Worm (Caenorhabditis elegans) whole organism, young adult: ENCODE data around the gene C25E10.10.

Experiments used
- B0019.2 ChIP-seq: fragments of 200-800 bp; sonication (Bioruptor generic); conservative IDR thresholded peaks from 2 replicates; pipeline ENCODE4 v1.3.6; 2022; ENCODE audit warnings: missing genetic modification reagents, missing genetic modification characterization, missing compliant biosample characterization
- B0336.3 ChIP-seq: fragments of 200-800 bp; sonication (Bioruptor generic); IDR thresholded peaks from 2 replicates; pipeline ENCODE4 v1.3.6; 2022; ENCODE audit warnings: missing genetic modification characterization, missing compliant biosample characterization
- C17E4.6 ChIP-seq: fragments of 200-800 bp; sonication (Bioruptor generic); IDR thresholded peaks from 2 replicates; pipeline ENCODE4 v1.3.6; 2022; ENCODE audit warnings: missing genetic modification reagents, missing genetic modification characterization, missing compliant biosample characterization
- F49E8.2 ChIP-seq: sonication (generic microtip); optimal IDR thresholded peaks from 3 replicates; lab custom pipeline; 2017; ENCODE audit warnings: missing genetic modification characterization, mild to moderate bottlenecking, missing compliant biosample characterization, antibody characterized with exemption, moderate library complexity; ENCODE audit not compliant: insufficient read depth
- K12H6.12 ChIP-seq: fragments of 200-800 bp; sonication (Bioruptor generic); optimal IDR thresholded peaks from 2 replicates; lab custom pipeline; 2018; ENCODE audit warnings: mild to moderate bottlenecking, missing genetic modification characterization, missing compliant biosample characterization
- T26A5.8 ChIP-seq: sonication (generic microtip); optimal IDR thresholded peaks from 2 replicates; lab custom pipeline; 2016; ENCODE audit warnings: missing genetic modification characterization, missing compliant biosample characterization
- ZK185.1 ChIP-seq: sonication (generic microtip); optimal IDR thresholded peaks from 2 replicates; lab custom pipeline; 2016; ENCODE audit warnings: mild to moderate bottlenecking, missing genetic modification characterization, missing compliant biosample characterization; ENCODE audit not compliant: poor library complexity, severe bottlenecking
- athp-1 ChIP-seq: sonication (generic microtip); optimal IDR thresholded peaks from 2 replicates; lab custom pipeline; 2017; ENCODE audit warnings: mild to moderate bottlenecking, missing genetic modification characterization, missing compliant biosample characterization
- attf-3 ChIP-seq: fragments of 200-800 bp; sonication (Bioruptor generic); conservative IDR thresholded peaks from 2 replicates; pipeline ENCODE4 v1.3.6; 2022; ENCODE audit warnings: missing genetic modification reagents, missing genetic modification characterization, missing compliant biosample characterization
- attf-5 ChIP-seq: fragments of 200-800 bp; sonication (Bioruptor generic); optimal IDR thresholded peaks from 2 replicates; lab custom pipeline; 2018; ENCODE audit warnings: mild to moderate bottlenecking, missing genetic modification characterization, missing compliant biosample characterization
- ccch-3 ChIP-seq: fragments of 200-800 bp; sonication (Bioruptor generic); optimal IDR thresholded peaks from 2 replicates; lab custom pipeline; 2018; ENCODE audit warnings: mild to moderate bottlenecking, missing genetic modification characterization, missing compliant biosample characterization
- cebp-1 ChIP-seq, 2 experiments: fragments of 200-800 bp in 1 of 2; sonication (Bioruptor generic) in 1 of 2; sonication (generic microtip) in 1 of 2; IDR thresholded peaks in 1 of 2; optimal IDR thresholded peaks in 1 of 2; 2 replicates each; pipeline versions ENCODE4 v1.3.6 to Lab custom; 2017 to 2022; ENCODE audit warnings: missing compliant biosample characterization in 2 of 2, missing genetic modification characterization in 2 of 2, mild to moderate bottlenecking in 1 of 2, missing genetic modification reagents in 1 of 2, moderate library complexity in 1 of 2
- ceh-27 ChIP-seq: fragments of 200-800 bp; sonication (Bioruptor generic); optimal IDR thresholded peaks from 2 replicates; lab custom pipeline; 2018; ENCODE audit warnings: mild to moderate bottlenecking, missing genetic modification characterization, moderate library complexity, missing compliant biosample characterization
- chd-7 ChIP-seq: sonication (generic microtip); optimal IDR thresholded peaks from 2 replicates; lab custom pipeline; 2016; ENCODE audit warnings: mild to moderate bottlenecking, missing genetic modification characterization, moderate library complexity, missing compliant biosample characterization
- die-1 ChIP-seq: sonication (generic microtip); optimal IDR thresholded peaks from 2 replicates; lab custom pipeline; 2016; ENCODE audit warnings: missing genotype, mild to moderate bottlenecking, missing genetic modification characterization, missing compliant biosample characterization
- dox-1 ChIP-seq: fragments of 200-800 bp; sonication (Bioruptor generic); IDR thresholded peaks from 2 replicates; pipeline ENCODE4 v1.3.6; 2022; ENCODE audit warnings: missing genetic modification reagents, missing genetic modification characterization, missing compliant biosample characterization
- efl-1 ChIP-seq: fragments of 150-350 bp; optimal IDR thresholded peaks from 2 replicates; lab custom pipeline; 2014; ENCODE audit warnings: missing biosample characterization, missing genetic modification reagents, missing genetic modification characterization
- egrh-3 ChIP-seq: fragments of 200-800 bp; sonication (Bioruptor generic); IDR thresholded peaks from 2 replicates; pipeline ENCODE4 v1.3.6; 2022; ENCODE audit warnings: missing genetic modification reagents, missing genetic modification characterization, missing compliant biosample characterization
- ekl-4 ChIP-seq: fragments of 200-800 bp; sonication (Bioruptor generic); IDR thresholded peaks from 2 replicates; pipeline ENCODE4 v1.3.6; 2022; ENCODE audit warnings: missing genetic modification reagents, missing genetic modification characterization, missing compliant biosample characterization
- hlh-12 ChIP-seq: sonication (generic microtip); optimal IDR thresholded peaks from 2 replicates; lab custom pipeline; 2016; ENCODE audit warnings: missing genetic modification characterization, missing compliant biosample characterization
- hmg-1.2 ChIP-seq: fragments of 200-800 bp; sonication (Bioruptor generic); IDR thresholded peaks from 2 replicates; pipeline ENCODE4 v1.3.6; 2022; ENCODE audit warnings: missing genetic modification reagents, missing genetic modification characterization, missing compliant biosample characterization
- hrde-1 ChIP-seq: sonication (generic microtip); optimal IDR thresholded peaks from 2 replicates; lab custom pipeline; 2016; ENCODE audit warnings: missing genetic modification characterization, mild to moderate bottlenecking, missing compliant biosample characterization, moderate library complexity, missing genotype, missing genetic modification reagents, borderline replicate concordance
- lin-26 ChIP-seq: fragments of 200-800 bp; sonication (Bioruptor generic); IDR thresholded peaks from 2 replicates; pipeline ENCODE4 v1.3.6; 2022; ENCODE audit warnings: missing genetic modification reagents, missing genetic modification characterization, missing compliant biosample characterization
- lin-54 ChIP-seq: fragments of 200-800 bp; sonication (Bioruptor generic); optimal IDR thresholded peaks from 2 replicates; lab custom pipeline; 2018; ENCODE audit warnings: mild to moderate bottlenecking, missing genetic modification characterization, missing compliant biosample characterization
- lir-1 ChIP-seq: fragments of 200-800 bp; sonication (Bioruptor generic); conservative IDR thresholded peaks from 2 replicates; pipeline ENCODE4 v1.3.6; 2022; ENCODE audit warnings: missing genetic modification reagents, missing genetic modification characterization, missing compliant biosample characterization
- lsy-27 ChIP-seq: sonication (generic microtip); optimal IDR thresholded peaks from 2 replicates; lab custom pipeline; 2017; ENCODE audit warnings: missing genetic modification characterization, mild to moderate bottlenecking, missing compliant biosample characterization, antibody characterized with exemption, missing genotype, borderline replicate concordance; ENCODE audit not compliant: insufficient read depth
- madf-6 ChIP-seq: fragments of 200-800 bp; sonication (Bioruptor generic); IDR thresholded peaks from 2 replicates; pipeline ENCODE4 v1.3.6; 2022; ENCODE audit warnings: missing genetic modification reagents, missing genetic modification characterization, missing compliant biosample characterization
- mes-4 ChIP-seq: sonication (generic microtip); optimal IDR thresholded peaks from 2 replicates; lab custom pipeline; 2016; ENCODE audit warnings: missing genotype, missing genetic modification characterization, missing compliant biosample characterization
- nhr-90 ChIP-seq: sonication (generic microtip); optimal IDR thresholded peaks from 2 replicates; lab custom pipeline; 2016; ENCODE audit warnings: missing genotype, mild to moderate bottlenecking, missing genetic modification characterization, missing compliant biosample characterization
- snpc-4 ChIP-seq, 5 experiments: fragments of 150-350 bp in 1 of 5; sonication (generic microtip) in 4 of 5; optimal IDR thresholded peaks; 2 replicates each; lab custom pipeline; 2014 to 2018; ENCODE audit warnings: missing genetic modification characterization in 5 of 5, missing biosample characterization in 3 of 5, antibody characterized with exemption in 2 of 5, mild to moderate bottlenecking in 2 of 5, missing compliant biosample characterization in 2 of 5, missing genotype in 2 of 5, moderate library complexity in 2 of 5, missing genetic modification reagents in 1 of 5
- sptf-2 ChIP-seq: fragments of 200-800 bp; sonication (Bioruptor generic); optimal IDR thresholded peaks from 2 replicates; lab custom pipeline; 2018; ENCODE audit warnings: mild to moderate bottlenecking, missing genetic modification characterization, missing compliant biosample characterization
- tbp1 ChIP-seq: fragments of 200-800 bp; sonication (Bioruptor generic); optimal IDR thresholded peaks from 2 replicates; lab custom pipeline; 2018; ENCODE audit warnings: mild to moderate bottlenecking, missing genetic modification characterization, missing compliant biosample characterization
- unc-130 ChIP-seq: sonication (generic microtip); optimal IDR thresholded peaks from 2 replicates; lab custom pipeline; 2016; ENCODE audit warnings: missing genetic modification reagents, missing genetic modification characterization, missing compliant biosample characterization
- unc-62 ChIP-seq: fragments of 150-350 bp; optimal IDR thresholded peaks from 2 replicates; lab custom pipeline; 2014; ENCODE audit warnings: missing biosample characterization, missing genetic modification reagents, missing genetic modification characterization
- ztf-18 ChIP-seq: sonication (generic microtip); optimal IDR thresholded peaks from 2 replicates; lab custom pipeline; 2016; ENCODE audit warnings: missing genotype, mild to moderate bottlenecking, missing genetic modification characterization, missing compliant biosample characterization
- ztf-25 ChIP-seq: fragments of 200-800 bp; sonication (Bioruptor generic); IDR thresholded peaks from 2 replicates; pipeline ENCODE4 v1.3.6; 2022; ENCODE audit warnings: missing genetic modification reagents, missing genetic modification characterization, missing compliant biosample characterization
- ztf-3 ChIP-seq: fragments of 200-800 bp; sonication (Bioruptor generic); optimal IDR thresholded peaks from 2 replicates; lab custom pipeline; 2018; ENCODE audit warnings: mild to moderate bottlenecking, missing genetic modification characterization, missing compliant biosample characterization

The C25E10.10 gene

DNA sequence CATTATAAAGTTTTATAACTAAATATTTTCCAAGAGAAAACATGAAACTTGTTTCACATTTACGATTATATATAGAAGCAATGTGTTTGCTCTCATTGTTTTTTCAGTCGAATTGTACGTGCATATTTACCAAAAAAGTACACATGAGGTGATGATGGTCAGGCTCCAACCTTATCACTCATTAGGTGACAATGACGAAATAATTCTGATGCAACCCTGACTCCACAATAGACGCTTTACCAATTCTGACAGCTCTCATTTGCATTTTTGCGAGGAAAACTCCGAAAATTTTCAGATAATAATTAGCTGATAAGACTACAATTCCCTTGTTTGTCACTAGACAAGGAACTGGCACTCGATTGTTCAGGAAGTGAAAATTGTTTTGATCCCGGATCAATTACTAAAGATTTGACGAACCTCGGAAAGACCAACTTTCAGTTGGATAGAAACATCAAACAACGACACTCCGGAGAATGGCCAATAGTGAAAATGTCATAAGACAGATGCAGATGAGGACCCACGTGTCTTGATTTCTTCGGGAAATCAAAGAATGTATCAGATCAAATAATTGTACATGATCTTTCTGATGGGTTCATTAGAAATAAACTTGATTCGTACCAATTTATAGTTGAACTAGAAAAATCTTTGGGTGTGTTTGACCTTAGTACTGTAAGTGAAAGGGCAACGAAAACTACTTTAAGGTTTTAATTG, 22.8 kb upstream of the C25E10.10 start (continued):
- TF ChIP-seq dox-1 (GFP tag; lab: Robert Waterston, UW) (peak; percentile 49; the same call in 1 of the 2 replicates), nhr-90 (tag; lab: Kevin White, UChicago) (peak; percentile 61), lin-54 (GFP tag; lab: Kevin White, UChicago) (no peak), attf-5 (GFP tag; lab: Kevin White, UChicago) (peak; percentile 29), attf-3 (no peak), ztf-18 (no peak), B0336.3 (GFP tag; lab: Robert Waterston, UW) (0 out of 2 replicates have a peak, but pooled peaks have one; percentile 22), unc-130 (GFP tag; lab: Kevin White, UChicago) (no peak), ztf-3 (GFP tag; lab: Kevin White, UChicago) (no peak), athp-1 (tag; lab: Kevin White, UChicago) (no peak), T26A5.8 (tag; lab: Kevin White, UChicago) (no peak), sptf-2 (GFP tag; lab: Kevin White, UChicago) (no peak), hrde-1 (tag; lab: Kevin White, UChicago) (no peak), snpc-4 (GFP tag; optimal IDR thresholded peaks at IDR 0.05; lab: Kevin White, UChicago) (no peak), snpc-4 (tag; optimal IDR thresholded peaks at IDR 0.05; lab: Kevin White, UChicago) (peak in 1 of 4 experiments; percentile 1)

DNA sequence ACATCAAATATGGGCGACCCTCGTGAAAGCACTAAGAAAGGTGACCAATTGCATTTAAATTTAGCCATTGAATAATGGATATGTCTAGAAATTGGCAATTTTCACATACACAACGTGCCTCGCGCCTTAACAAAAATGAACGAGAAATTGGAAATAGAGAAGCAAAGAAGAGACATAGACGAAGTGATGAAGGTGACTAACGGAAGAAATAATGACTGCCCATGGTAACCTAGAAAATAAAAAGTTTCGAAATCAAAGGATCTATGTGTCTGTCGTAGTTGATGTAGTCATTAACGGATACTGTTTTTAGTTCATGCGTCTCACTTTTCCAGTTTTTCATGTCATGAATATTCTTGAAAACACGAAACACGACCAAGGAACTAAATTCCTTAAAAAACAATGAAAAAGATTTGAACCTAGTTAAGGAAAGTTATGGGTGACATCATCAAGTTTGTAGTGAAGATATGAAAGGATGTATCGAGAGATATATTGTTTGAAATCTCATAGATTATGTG, 22.0 kb upstream of the C25E10.10 start:
- TF ChIP-seq ZK185.1 (tag; lab: Kevin White, UChicago), result no peak
- no peak for TF ChIP-seq die-1
- no peak for TF ChIP-seq cebp-1 (GFP tag; IDR thresholded peaks at IDR 0.05; lab: Robert Waterston, UW)
- peak; percentile 42 for TF ChIP-seq cebp-1 (tag; optimal IDR thresholded peaks at IDR 0.05; lab: Kevin White, UChicago)
- no peak for TF ChIP-seq B0019.2

ce11 chrV:9076273-9076672, 20.1 kb upstream of the C25E10.10 start, which contains the start of gene T27E4.7:
T27E4.7 (minus strand) TSS chrV:9076322.
- TF ChIP-seq ceh-27 (GFP tag; lab: Kevin White, UChicago) (no peak), lir-1 (no peak), unc-62 (no peak), efl-1 (GFP tag; lab: Kevin White, UChicago) (no peak), madf-6 (no peak), F49E8.2 (tag; lab: Kevin White, UChicago) (no peak), ekl-4 (no peak), ZK185.1 (tag; lab: Kevin White, UChicago) (no peak), ccch-3 (GFP tag; lab: Kevin White, UChicago) (no peak)

DNA sequence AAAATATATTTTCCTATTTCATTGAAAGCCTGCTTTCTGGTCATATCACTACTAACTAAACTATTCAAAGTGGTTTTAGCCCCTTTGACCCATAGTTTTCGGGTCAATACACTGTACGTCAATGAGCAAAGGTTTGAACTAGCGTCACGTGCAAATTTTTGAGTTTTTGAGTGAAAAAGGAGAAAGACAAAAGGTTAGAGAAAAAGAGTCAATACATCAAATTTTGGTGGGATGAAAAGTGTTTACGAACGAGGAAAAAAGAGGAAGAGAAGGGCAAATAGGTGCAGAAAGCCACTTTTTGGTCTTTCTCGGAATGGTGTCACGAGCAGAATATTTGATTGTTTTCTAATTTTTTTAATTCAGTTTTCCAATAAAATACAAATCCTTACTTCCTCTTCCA, 19.7 kb upstream of the C25E10.10 start:
- TF ChIP-seq efl-1 (GFP tag; lab: Kevin White, UChicago) (no peak), snpc-4 (GFP tag; optimal IDR thresholded peaks at IDR 0.05; lab: Kevin White, UChicago) (no peak), snpc-4 (tag; optimal IDR thresholded peaks at IDR 0.05; lab: Kevin White, UChicago) (no peak), mes-4 (no peak), hmg-1.2 (GFP tag; lab: Robert Waterston, UW) (no peak), ztf-25 (no peak), ccch-3 (GFP tag; lab: Kevin White, UChicago) (no peak), C17E4.6 (GFP tag; lab: Robert Waterston, UW) (no peak), ZK185.1 (tag; lab: Kevin White, UChicago) (no peak), K12H6.12 (tag; lab: Kevin White, UChicago) (no peak), lin-26 (GFP tag; lab: Robert Waterston, UW) (no peak), attf-3 (no peak), hlh-12 (tag; lab: Kevin White, UChicago) (no peak), hrde-1 (tag; lab: Kevin White, UChicago) (no peak), chd-7 (no peak), tbp1 (GFP tag; lab: Kevin White, UChicago) (no peak), lsy-27 (tag; lab: Kevin White, UChicago) (no peak), egrh-3 (GFP tag; lab: Robert Waterston, UW) (no peak)
- TF ChIP-seq, all 124 proteins: peak for 0
